Fruit fly (Drosophila melanogaster): ENCODE measurements around the gene pb.

pb gene

dm6 chr3R:6664371-6665116 is 77.3 kb downstream of the pb start (continued):
- TF ChIP-seq Hr4 (GFP tag; optimal IDR thresholded peaks at IDR 0.05) (peak; percentile 46), Gug (GFP tag; IDR thresholded peaks at IDR 0.05) (no peak), Eip93F (GFP tag; optimal IDR thresholded peaks at IDR 0.05) (no peak), CG4318 (GFP tag; optimal IDR thresholded peaks at IDR 0.05) (peak; percentile 75), achi (GFP tag; optimal IDR thresholded peaks at IDR 0.05) (peak; percentile 32), CG6808 (GFP tag; optimal IDR thresholded peaks at IDR 0.05) (no peak), CG15336 (GFP tag; IDR thresholded peaks at IDR 0.05) (no peak), CG6854 (GFP tag; optimal IDR thresholded peaks at IDR 0.05) (no peak), Hr39 (GFP tag; optimal IDR thresholded peaks at IDR 0.05) (no peak), Blimp-1 (GFP tag; optimal IDR thresholded peaks at IDR 0.05) (no peak), Eip75B (GFP tag; optimal IDR thresholded peaks at IDR 0.05) (no peak), CG9139 (GFP tag; optimal IDR thresholded peaks at IDR 0.05) (no peak), net (GFP tag; optimal IDR thresholded peaks at IDR 0.05) (peak; percentile 1), Sox14 (GFP tag; optimal IDR thresholded peaks at IDR 0.05) (no peak), acj6 (GFP tag; optimal IDR thresholded peaks at IDR 0.05) (no peak), CG31627 (GFP tag; optimal IDR thresholded peaks at IDR 0.05) (no peak), CG10631 (GFP tag; optimal IDR thresholded peaks at IDR 0.05) (peak; percentile 43), CG8319 (GFP tag; optimal IDR thresholded peaks at IDR 0.05) (no peak), lz (GFP tag; optimal IDR thresholded peaks at IDR 0.05) (no peak)

dm6 chr3R:6663289-6663666 is 78.6 kb downstream of the pb start:
- TF ChIP-seq dsx (GFP tag; optimal IDR thresholded peaks at IDR 0.05; ENCODE audit: poor library complexity, severe bottlenecking) (no peak), CG16779 (tag; optimal IDR thresholded peaks at IDR 0.05) (no peak), fkh (GFP tag; optimal IDR thresholded peaks at IDR 0.05) (no peak), CG3032 (tag; optimal IDR thresholded peaks at IDR 0.05) (no peak), CG6808 (GFP tag; optimal IDR thresholded peaks at IDR 0.05) (no peak), topi (GFP tag; optimal IDR thresholded peaks at IDR 0.05) (no peak), fd59A (GFP tag; optimal IDR thresholded peaks at IDR 0.05) (no peak), CG7368 (GFP tag; optimal IDR thresholded peaks at IDR 0.05) (no peak), CG11294 (GFP tag; IDR thresholded peaks at IDR 0.05) (no peak), Eip78C (GFP tag) (no peak), Smox (GFP tag; optimal IDR thresholded peaks at IDR 0.05) (no peak), CG3919 (GFP tag; optimal IDR thresholded peaks at IDR 0.05) (no peak), Hr38 (GFP tag; optimal IDR thresholded peaks at IDR 0.05) (no peak), CG11762 (GFP tag; optimal IDR thresholded peaks at IDR 0.05; ENCODE audit: insufficient read depth) (no peak), cyc (GFP tag; optimal IDR thresholded peaks at IDR 0.05) (no peak), acj6 (GFP tag; optimal IDR thresholded peaks at IDR 0.05) (no peak), Hr39 (GFP tag; optimal IDR thresholded peaks at IDR 0.05) (no peak), Lpt (GFP tag; optimal IDR thresholded peaks at IDR 0.05) (no peak), Sox14 (GFP tag; optimal IDR thresholded peaks at IDR 0.05) (no peak)

- TF ChIP-seq Hr39 (GFP tag; optimal IDR thresholded peaks at IDR 0.05) (no peak), Smox (GFP tag; optimal IDR thresholded peaks at IDR 0.05) (no peak), fd59A (GFP tag; optimal IDR thresholded peaks at IDR 0.05) (no peak), CG3032 (tag; optimal IDR thresholded peaks at IDR 0.05) (no peak), lz (GFP tag; optimal IDR thresholded peaks at IDR 0.05) (no peak), Sox15 (GFP tag; optimal IDR thresholded peaks at IDR 0.05) (no peak), Eip75B (GFP tag; optimal IDR thresholded peaks at IDR 0.05) (no peak), Hr4 (GFP tag; optimal IDR thresholded peaks at IDR 0.05) (no peak), CG4318 (GFP tag; optimal IDR thresholded peaks at IDR 0.05) (no peak)
Observed at dm6 chr3R:6662613-6663288, 79.1 kb downstream of the pb start.
